Fruit fly (Drosophila melanogaster): ENCODE data around the gene Polr3C.
A peak's percentile ranks its signal among the peaks of the same experiment; 100 is the strongest.

DNA sequence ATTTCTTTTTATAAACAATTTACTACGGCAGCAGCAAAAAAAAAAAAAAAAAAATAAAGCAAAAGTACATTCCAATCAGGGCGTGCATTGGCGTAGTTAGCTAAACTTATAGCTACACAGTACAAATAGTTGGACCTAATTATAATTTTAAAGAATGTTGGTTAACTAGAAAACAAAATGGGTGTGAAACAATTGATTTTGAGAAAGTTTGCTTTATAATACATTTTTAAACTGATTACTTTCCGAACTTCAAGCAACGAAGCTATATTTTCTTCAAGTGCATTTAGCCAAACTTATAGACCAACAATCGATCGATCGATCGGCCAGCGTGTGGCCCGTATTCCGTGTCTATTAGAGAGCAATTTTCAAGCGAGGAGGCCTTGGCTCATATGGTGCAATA, 8.8 kb upstream of the Polr3C start:
- TF ChIP-seq pad (GFP tag; optimal IDR thresholded peaks at IDR 0.05) (no peak), cnc (optimal IDR thresholded peaks at IDR 0.05) (no peak), CG7045 (GFP tag; optimal IDR thresholded peaks at IDR 0.05) (peak; percentile 45), kay (GFP tag; ENCODE audit: borderline replicate concordance) (no peak), tj (GFP tag; optimal IDR thresholded peaks at IDR 0.05) (no peak), bab1 (GFP tag; optimal IDR thresholded peaks at IDR 0.05) (peak; percentile 60), CG11617 (GFP tag; optimal IDR thresholded peaks at IDR 0.05) (peak; percentile 4), cic (GFP tag; optimal IDR thresholded peaks at IDR 0.05) (no peak)
